Worm (Caenorhabditis elegans) whole organism, L4 larva: ENCODE results near the gene rexd-1.

Experiments used
- fos-1 ChIP-seq: fragments of 150-350 bp; optimal IDR thresholded peaks from 2 replicates; lab custom pipeline; 2014; ENCODE audit warnings: missing biosample characterization, missing genetic modification characterization
- nhr-76 ChIP-seq: fragments of 150-350 bp; optimal IDR thresholded peaks from 2 replicates; lab custom pipeline; 2014; ENCODE audit warnings: missing biosample characterization, missing genetic modification characterization

DNA sequence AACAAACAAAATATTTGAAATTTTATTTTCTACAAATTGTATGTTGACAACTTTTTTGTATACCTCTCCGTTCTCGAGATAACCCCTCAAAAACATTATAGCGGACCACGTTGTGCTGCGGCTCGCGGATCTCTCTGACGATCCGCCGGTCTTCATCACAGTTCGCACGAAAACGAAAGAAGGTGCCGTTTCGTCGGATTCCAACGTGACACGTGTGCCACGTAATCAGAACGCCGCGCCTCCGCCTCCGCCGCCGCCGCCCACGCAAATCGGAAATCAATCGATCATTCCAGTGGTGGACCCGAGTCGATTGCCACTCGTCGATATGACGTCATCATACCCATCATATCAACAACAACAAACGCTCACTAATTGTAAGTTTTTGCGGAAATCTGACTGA is 34.9 kb upstream of the rexd-1 start:
- TF ChIP-seq fos-1 (tag; lab: Kevin White, UChicago) (no peak), nhr-76 (tag; lab: Kevin White, UChicago) (no peak)
